Worm (Caenorhabditis elegans) whole organism, L2 larva: ENCODE results near the gene grl-29.

Experiments
- R02D3.7 ChIP-seq: fragments of 150-350 bp; optimal IDR thresholded peaks from 2 replicates; lab custom pipeline; 2014; ENCODE audit warnings: missing biosample characterization, missing genetic modification characterization
- dmd-4 ChIP-seq: sonication (generic microtip); optimal IDR thresholded peaks from 2 replicates; lab custom pipeline; 2017; ENCODE audit warnings: missing biosample characterization, missing genetic modification characterization
- lsy-2 ChIP-seq, 2 experiments: fragments of 150-350 bp in 1 of 2; sonication (generic microtip) in 1 of 2; optimal IDR thresholded peaks; 2 replicates each; lab custom pipeline; 2014 to 2017; ENCODE audit warnings: missing biosample characterization in 2 of 2, missing genetic modification characterization in 2 of 2
- nhr-12 ChIP-seq: fragments of 150-350 bp; optimal IDR thresholded peaks from 2 replicates; lab custom pipeline; 2014; ENCODE audit warnings: missing biosample characterization, missing genetic modification characterization
- nhr-237 ChIP-seq: fragments of 150-350 bp; optimal IDR thresholded peaks from 2 replicates; lab custom pipeline; 2014; ENCODE audit warnings: missing biosample characterization, missing genetic modification characterization
- nhr-25 ChIP-seq: fragments of 150-350 bp; sonication (generic microtip); optimal IDR thresholded peaks from 3 replicates; lab custom pipeline; 2014; ENCODE audit warnings: missing biosample characterization, missing genetic modification characterization
- sem-4 ChIP-seq: fragments of 150-350 bp; optimal IDR thresholded peaks from 2 replicates; lab custom pipeline; 2014; ENCODE audit warnings: missing biosample characterization, missing genetic modification reagents, missing genetic modification characterization
- sma-3 ChIP-seq: sonication (generic microtip); optimal IDR thresholded peaks from 2 replicates; lab custom pipeline; 2016; ENCODE audit warnings: missing genetic modification reagents, missing genetic modification characterization, missing compliant biosample characterization
- unc-55 ChIP-seq: fragments of 150-350 bp; sonication (generic microtip); optimal IDR thresholded peaks from 3 replicates; lab custom pipeline; 2014; ENCODE audit warnings: missing biosample characterization, missing genetic modification reagents, missing genetic modification characterization

- no peak for TF ChIP-seq nhr-12 (tag; lab: Kevin White, UChicago)
- TF ChIP-seq nhr-237: no peak
- no peak for TF ChIP-seq sma-3
- no peak for TF ChIP-seq unc-55 (GFP tag; lab: Kevin White, UChicago)
- no peak for TF ChIP-seq dmd-4 (tag; lab: Kevin White, UChicago)
- TF ChIP-seq R02D3.7 (tag; lab: Kevin White, UChicago): no peak
- TF ChIP-seq nhr-25 (tag; lab: Kevin White, UChicago): no peak
- TF ChIP-seq sem-4 (tag; lab: Kevin White, UChicago): no peak
- peak in 1 of 2 experiments; percentile 81 for TF ChIP-seq lsy-2 (tag; optimal IDR thresholded peaks at IDR 0.05; lab: Kevin White, UChicago)
Measured at ce11 chrV:3578813-3579212, 23.8 kb upstream of the grl-29 start, which contains the start of gene pygl-1.
